Worm (Caenorhabditis elegans) whole organism, young adult: Measurements from ENCODE around the gene W09C2.7.

ENCODE experiments used
- B0261.1 ChIP-seq: sonication (generic microtip); optimal IDR thresholded peaks from 2 replicates; lab custom pipeline; 2016; ENCODE audit warnings: mild to moderate bottlenecking, missing genetic modification characterization, moderate library complexity, missing compliant biosample characterization
- F10E7.11 ChIP-seq: sonication (generic microtip); optimal IDR thresholded peaks from 2 replicates; lab custom pipeline; 2017; ENCODE audit warnings: mild to moderate bottlenecking, missing genetic modification characterization, moderate library complexity, missing compliant biosample characterization
- F49E8.2 ChIP-seq: sonication (generic microtip); optimal IDR thresholded peaks from 3 replicates; lab custom pipeline; 2017; ENCODE audit warnings: missing genetic modification characterization, mild to moderate bottlenecking, missing compliant biosample characterization, antibody characterized with exemption, moderate library complexity; ENCODE audit not compliant: insufficient read depth
- F57C9.4 ChIP-seq: sonication (generic microtip); optimal IDR thresholded peaks from 2 replicates; lab custom pipeline; 2017; ENCODE audit warnings: mild to moderate bottlenecking, missing genetic modification characterization, missing compliant biosample characterization
- T26A5.8 ChIP-seq: sonication (generic microtip); optimal IDR thresholded peaks from 2 replicates; lab custom pipeline; 2016; ENCODE audit warnings: missing genetic modification characterization, missing compliant biosample characterization
- Y67H2A.10 ChIP-seq: fragments of 200-800 bp; sonication (Bioruptor generic); conservative IDR thresholded peaks from 2 replicates; pipeline ENCODE4 v1.3.6; 2022; ENCODE audit warnings: missing genetic modification reagents, missing genetic modification characterization, missing compliant biosample characterization
- Y79H2A.3 ChIP-seq: fragments of 200-800 bp; sonication (Bioruptor generic); conservative IDR thresholded peaks from 2 replicates; pipeline ENCODE4 v1.3.6; 2022; ENCODE audit warnings: missing genetic modification reagents, missing genetic modification characterization, missing compliant biosample characterization
- Y95B8A.8 ChIP-seq: fragments of 200-800 bp; sonication (Bioruptor generic); IDR thresholded peaks from 2 replicates; pipeline ENCODE4 v1.3.6; 2022; ENCODE audit warnings: missing genetic modification reagents, missing genetic modification characterization, missing compliant biosample characterization
- ama-1 ChIP-seq, 3 experiments: fragments of 150-350 bp in 1 of 3; sonication (generic microtip) in 2 of 3; optimal IDR thresholded peaks; 2 replicates each; lab custom pipeline; 2014 to 2018; ENCODE audit warnings: missing biosample characterization in 2 of 3, missing genetic modification characterization in 2 of 3, missing genetic modification reagents in 2 of 3
- aptf-3 ChIP-seq: fragments of 200-800 bp; sonication (Bioruptor generic); IDR thresholded peaks from 2 replicates; pipeline ENCODE4 v1.3.6; 2022; ENCODE audit warnings: missing genetic modification characterization, missing compliant biosample characterization
- bed-2 ChIP-seq: fragments of 200-800 bp; sonication (Bioruptor generic); IDR thresholded peaks from 2 replicates; pipeline ENCODE4 v1.3.6; 2022; ENCODE audit warnings: missing genetic modification reagents, missing genetic modification characterization, missing compliant biosample characterization
- cebp-2 ChIP-seq: fragments of 200-800 bp; sonication (Bioruptor generic); IDR thresholded peaks from 2 replicates; pipeline ENCODE4 v1.3.6; 2022; ENCODE audit warnings: missing genetic modification characterization, missing compliant biosample characterization
- ceh-27 ChIP-seq: fragments of 200-800 bp; sonication (Bioruptor generic); optimal IDR thresholded peaks from 2 replicates; lab custom pipeline; 2018; ENCODE audit warnings: mild to moderate bottlenecking, missing genetic modification characterization, moderate library complexity, missing compliant biosample characterization
- chd-7 ChIP-seq: sonication (generic microtip); optimal IDR thresholded peaks from 2 replicates; lab custom pipeline; 2016; ENCODE audit warnings: mild to moderate bottlenecking, missing genetic modification characterization, moderate library complexity, missing compliant biosample characterization
- egl-18 ChIP-seq: fragments of 200-800 bp; sonication (Bioruptor generic); IDR thresholded peaks from 2 replicates; pipeline ENCODE4 v1.3.6; 2022; ENCODE audit warnings: missing genetic modification reagents, missing genetic modification characterization, missing compliant biosample characterization
- egl-44 ChIP-seq: fragments of 200-800 bp; sonication (Bioruptor generic); IDR thresholded peaks from 2 replicates; pipeline ENCODE4 v1.3.6; 2022; ENCODE audit warnings: missing genetic modification reagents, missing genetic modification characterization, missing compliant biosample characterization
- egrh-3 ChIP-seq: fragments of 200-800 bp; sonication (Bioruptor generic); IDR thresholded peaks from 2 replicates; pipeline ENCODE4 v1.3.6; 2022; ENCODE audit warnings: missing genetic modification reagents, missing genetic modification characterization, missing compliant biosample characterization
- ets-4 ChIP-seq: fragments of 200-800 bp; sonication (Bioruptor generic); optimal IDR thresholded peaks from 2 replicates; lab custom pipeline; 2018; ENCODE audit warnings: mild to moderate bottlenecking, missing genetic modification characterization, missing compliant biosample characterization
- him-1 ChIP-seq: sonication (generic microtip); optimal IDR thresholded peaks from 2 replicates; lab custom pipeline; 2016; ENCODE audit warnings: missing genotype, missing genetic modification reagents, missing genetic modification characterization, missing compliant biosample characterization
- hsf-1 ChIP-seq: fragments of 200-800 bp; sonication (Bioruptor generic); IDR thresholded peaks from 2 replicates; pipeline ENCODE4 v1.3.6; 2022; ENCODE audit warnings: missing genetic modification reagents, missing genetic modification characterization, missing compliant biosample characterization
- lsy-27 ChIP-seq: sonication (generic microtip); optimal IDR thresholded peaks from 2 replicates; lab custom pipeline; 2017; ENCODE audit warnings: missing genetic modification characterization, mild to moderate bottlenecking, missing compliant biosample characterization, antibody characterized with exemption, missing genotype, borderline replicate concordance; ENCODE audit not compliant: insufficient read depth
- madf-6 ChIP-seq: fragments of 200-800 bp; sonication (Bioruptor generic); IDR thresholded peaks from 2 replicates; pipeline ENCODE4 v1.3.6; 2022; ENCODE audit warnings: missing genetic modification reagents, missing genetic modification characterization, missing compliant biosample characterization
- mes-4 ChIP-seq: sonication (generic microtip); optimal IDR thresholded peaks from 2 replicates; lab custom pipeline; 2016; ENCODE audit warnings: missing genotype, missing genetic modification characterization, missing compliant biosample characterization
- nfyb-1 ChIP-seq: fragments of 200-800 bp; sonication (Bioruptor generic); IDR thresholded peaks from 2 replicates; pipeline ENCODE4 v1.3.6; 2022; ENCODE audit warnings: missing genetic modification reagents, missing genetic modification characterization, missing compliant biosample characterization
- repo-1 ChIP-seq: sonication (generic microtip); optimal IDR thresholded peaks from 2 replicates; lab custom pipeline; 2017; ENCODE audit warnings: mild to moderate bottlenecking, missing genetic modification characterization, missing compliant biosample characterization
- rpc-1 ChIP-seq, 2 experiments: fragments of 150-350 bp in 1 of 2; sonication (generic microtip) in 1 of 2; optimal IDR thresholded peaks; 2 replicates each; lab custom pipeline; 2014 to 2018; ENCODE audit warnings: missing biosample characterization in 1 of 2, missing genetic modification characterization in 1 of 2, missing genetic modification reagents in 1 of 2, missing genotype in 1 of 2
- snpc-4 ChIP-seq, 5 experiments: fragments of 150-350 bp in 1 of 5; sonication (generic microtip) in 4 of 5; optimal IDR thresholded peaks; 2 replicates each; lab custom pipeline; 2014 to 2018; ENCODE audit warnings: missing genetic modification characterization in 5 of 5, missing biosample characterization in 3 of 5, antibody characterized with exemption in 2 of 5, mild to moderate bottlenecking in 2 of 5, missing compliant biosample characterization in 2 of 5, missing genotype in 2 of 5, moderate library complexity in 2 of 5, missing genetic modification reagents in 1 of 5
- tbx-9 ChIP-seq: sonication (generic microtip); optimal IDR thresholded peaks from 2 replicates; lab custom pipeline; 2016; ENCODE audit warnings: borderline replicate concordance, missing genetic modification characterization, inconsistent platforms, missing compliant biosample characterization
- unc-130 ChIP-seq: sonication (generic microtip); optimal IDR thresholded peaks from 2 replicates; lab custom pipeline; 2016; ENCODE audit warnings: missing genetic modification reagents, missing genetic modification characterization, missing compliant biosample characterization
- xnd-1 ChIP-seq: sonication (generic microtip); optimal IDR thresholded peaks from 2 replicates; lab custom pipeline; 2016; ENCODE audit warnings: missing genotype, missing genetic modification reagents, missing genetic modification characterization, missing compliant biosample characterization
- ztf-18 ChIP-seq: sonication (generic microtip); optimal IDR thresholded peaks from 2 replicates; lab custom pipeline; 2016; ENCODE audit warnings: missing genotype, mild to moderate bottlenecking, missing genetic modification characterization, missing compliant biosample characterization
- ztf-25 ChIP-seq: fragments of 200-800 bp; sonication (Bioruptor generic); IDR thresholded peaks from 2 replicates; pipeline ENCODE4 v1.3.6; 2022; ENCODE audit warnings: missing genetic modification reagents, missing genetic modification characterization, missing compliant biosample characterization
- ztf-26 ChIP-seq: sonication (generic microtip); optimal IDR thresholded peaks from 2 replicates; lab custom pipeline; 2017; ENCODE audit warnings: missing genetic modification characterization, missing compliant biosample characterization
- ztf-28 ChIP-seq: fragments of 200-800 bp; sonication (Bioruptor generic); IDR thresholded peaks from 2 replicates; pipeline ENCODE4 v1.3.6; 2022; ENCODE audit warnings: missing genetic modification reagents, missing genetic modification characterization, missing compliant biosample characterization

The W09C2.7 gene

DNA sequence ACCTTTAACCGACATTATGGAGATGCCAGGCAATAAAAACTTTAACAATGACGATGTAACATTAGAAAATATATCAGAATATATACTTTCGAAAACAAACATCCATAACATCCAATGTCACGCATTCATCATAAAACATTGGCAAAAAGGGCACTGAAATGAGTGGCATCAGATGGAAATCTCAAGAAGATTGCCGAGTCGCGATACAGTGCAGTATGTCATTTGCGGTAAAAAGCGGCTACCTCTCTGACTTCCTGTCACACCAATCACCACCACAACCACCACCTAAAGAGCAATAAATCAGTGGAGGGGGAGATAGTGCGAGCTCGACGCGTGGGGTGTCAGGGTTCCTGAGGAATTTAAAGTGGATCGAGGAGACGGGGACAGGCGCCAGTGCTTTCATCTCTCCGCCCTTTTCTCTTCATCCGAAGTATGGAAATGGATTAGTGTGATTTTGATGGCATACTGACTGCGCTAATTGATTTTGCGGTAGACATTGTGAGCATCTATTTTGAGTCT is 9.0 kb downstream of the W09C2.7 start:
- TF ChIP-seq ama-1 (optimal IDR thresholded peaks at IDR 0.05; lab: Kevin White, UChicago): no peak
- TF ChIP-seq ama-1 (GFP tag; optimal IDR thresholded peaks at IDR 0.05; lab: Kevin White, UChicago): no peak
- no peak for TF ChIP-seq lsy-27 (tag; lab: Kevin White, UChicago)
- TF ChIP-seq cebp-2: no peak
- no peak for TF ChIP-seq ztf-28 (GFP tag; lab: Robert Waterston, UW)
- no peak for TF ChIP-seq ceh-27
- TF ChIP-seq egl-44 (GFP tag; lab: Robert Waterston, UW): no peak
- TF ChIP-seq ztf-26 (tag; lab: Kevin White, UChicago): no peak
- TF ChIP-seq mes-4 (tag; lab: Kevin White, UChicago): no peak
- TF ChIP-seq ztf-18: no peak
- no peak for TF ChIP-seq F57C9.4
- no peak for TF ChIP-seq rpc-1 (optimal IDR thresholded peaks at IDR 0.05; lab: Kevin White, UChicago)
- TF ChIP-seq rpc-1 (tag; optimal IDR thresholded peaks at IDR 0.05; lab: Kevin White, UChicago): no peak
- TF ChIP-seq aptf-3: no peak
- TF ChIP-seq bed-2: no peak
- TF ChIP-seq ets-4 (GFP tag; lab: Kevin White, UChicago): no peak
- TF ChIP-seq him-1 (tag; lab: Kevin White, UChicago): no peak

ce11 chrIV:9610923-9611322 is 11.2 kb downstream of the W09C2.7 start:
- TF ChIP-seq unc-130 (GFP tag; lab: Kevin White, UChicago): no peak

DNA sequence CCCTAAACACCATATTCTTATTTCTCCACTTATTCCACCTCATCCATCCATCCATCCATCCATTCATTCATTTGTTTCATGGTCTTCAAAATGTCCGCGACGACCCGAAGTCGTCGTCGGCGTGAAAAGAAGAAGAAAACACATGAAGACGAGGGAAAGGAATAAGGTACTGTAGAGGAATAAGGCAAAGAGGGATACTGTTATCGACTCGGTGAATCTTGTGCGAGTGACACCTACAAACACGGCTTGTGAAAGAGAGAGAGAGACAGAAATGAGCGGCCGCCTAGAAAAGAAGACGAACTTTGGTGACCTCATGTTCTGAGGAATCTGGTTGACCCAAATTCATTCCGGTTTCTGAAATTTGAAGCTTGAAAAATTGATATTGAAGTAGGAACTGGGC is 13.1 kb downstream of the W09C2.7 start:
- no peak for TF ChIP-seq repo-1 (tag; lab: Kevin White, UChicago)
- no peak for TF ChIP-seq ztf-18
- no peak for TF ChIP-seq egl-18 (GFP tag; lab: Robert Waterston, UW)
- TF ChIP-seq Y79H2A.3 (GFP tag; lab: Robert Waterston, UW): no peak
- TF ChIP-seq xnd-1 (tag; lab: Kevin White, UChicago): no peak
- TF ChIP-seq madf-6 (GFP tag; lab: Robert Waterston, UW): no peak
- no peak for TF ChIP-seq nfyb-1 (GFP tag; lab: Robert Waterston, UW)
- TF ChIP-seq tbx-9: no peak
- TF ChIP-seq Y95B8A.8 (GFP tag; lab: Robert Waterston, UW): no peak
- no peak for TF ChIP-seq Y67H2A.10 (GFP tag; lab: Robert Waterston, UW)
- TF ChIP-seq T26A5.8 (tag; lab: Kevin White, UChicago): no peak
- TF ChIP-seq egrh-3 (GFP tag; lab: Robert Waterston, UW): no peak
- TF ChIP-seq snpc-4 (GFP tag; optimal IDR thresholded peaks at IDR 0.05; lab: Kevin White, UChicago): no peak
- no peak for TF ChIP-seq snpc-4 (tag; optimal IDR thresholded peaks at IDR 0.05; lab: Kevin White, UChicago)
- no peak for TF ChIP-seq ama-1 (optimal IDR thresholded peaks at IDR 0.05; lab: Kevin White, UChicago)
- TF ChIP-seq ama-1 (GFP tag; optimal IDR thresholded peaks at IDR 0.05; lab: Kevin White, UChicago): no peak
- TF ChIP-seq bed-2: no peak
- no peak for TF ChIP-seq F10E7.11 (tag; lab: Kevin White, UChicago)
- no peak for TF ChIP-seq F49E8.2 (tag; lab: Kevin White, UChicago)

- TF ChIP-seq ztf-25 (GFP tag; lab: Robert Waterston, UW) (no peak), hsf-1 (GFP tag; lab: Robert Waterston, UW) (no peak), B0261.1 (tag; lab: Kevin White, UChicago) (no peak), chd-7 (tag; lab: Kevin White, UChicago) (no peak), xnd-1 (tag; lab: Kevin White, UChicago) (no peak)
These were observed 14.2 kb downstream of the W09C2.7 start for ce11 chrIV:9607945-9608344.
